Fruit fly (Drosophila melanogaster) whole organism, embryonic: ENCODE results near the gene nonA.
A peak's percentile ranks its signal among the peaks of the same experiment; 100 is the strongest.

ENCODE experiments used
- ATbp ChIP-seq: fragments of 200-800 bp; sonication (Bioruptor generic); optimal IDR thresholded peaks from 2 replicates; lab custom pipeline; 2017; ENCODE audit warnings: missing biosample characterization, mild to moderate bottlenecking, missing genetic modification characterization, missing genetic modification reagents
- CG1024 ChIP-seq: fragments of 200-800 bp; sonication (Bioruptor generic); IDR thresholded peaks from 2 replicates; pipeline ENCODE4 v1.3.6; 2022; ENCODE audit warnings: missing biosample characterization, missing genetic modification characterization
- CG10267 ChIP-seq: fragments of 200-800 bp; sonication (Bioruptor generic); optimal IDR thresholded peaks from 2 replicates; lab custom pipeline; 2018; ENCODE audit warnings: missing biosample characterization, mild to moderate bottlenecking, missing genetic modification characterization, moderate library complexity
- CG10366 ChIP-seq: fragments of 200-800 bp; sonication (Bioruptor generic); IDR thresholded peaks from 2 replicates; pipeline ENCODE4 v1.3.6; 2022; ENCODE audit warnings: missing biosample characterization, missing genetic modification characterization
- CG10431 ChIP-seq: fragments of 200-800 bp; sonication (Bioruptor generic); optimal IDR thresholded peaks from 3 replicates; lab custom pipeline; 2018; ENCODE audit warnings: missing biosample characterization, mild to moderate bottlenecking, missing genetic modification characterization
- CG11456 ChIP-seq: fragments of 200-800 bp; sonication (Bioruptor generic); IDR thresholded peaks from 3 replicates; pipeline ENCODE4 v1.3.6; 2022; ENCODE audit warnings: missing biosample characterization, missing genetic modification characterization
- CG12219 ChIP-seq: fragments of 200-800 bp; sonication (Bioruptor generic); optimal IDR thresholded peaks from 3 replicates; lab custom pipeline; 2018; ENCODE audit warnings: missing biosample characterization, mild to moderate bottlenecking, missing genetic modification characterization
- CG12659 ChIP-seq: fragments of 200-800 bp; sonication (Bioruptor generic); optimal IDR thresholded peaks from 3 replicates; lab custom pipeline; 2017; ENCODE audit warnings: mild to moderate bottlenecking, missing biosample characterization, missing genetic modification reagents, missing genetic modification characterization
- CG14441 ChIP-seq: fragments of 200-800 bp; sonication (Bioruptor generic); IDR thresholded peaks from 2 replicates; pipeline ENCODE4 v1.3.6; 2022; ENCODE audit warnings: missing biosample characterization, missing genetic modification characterization
- CG14667 ChIP-seq: fragments of 200-800 bp; sonication (Bioruptor generic); IDR thresholded peaks from 2 replicates; pipeline ENCODE4 v1.3.6; 2022; ENCODE audit warnings: missing biosample characterization, missing genetic modification characterization
- CG14710 ChIP-seq: fragments of 200-800 bp; sonication (Bioruptor generic); optimal IDR thresholded peaks from 3 replicates; lab custom pipeline; 2019; ENCODE audit warnings: missing biosample characterization, mild to moderate bottlenecking, missing genetic modification characterization, moderate library complexity
- CG17612 ChIP-seq: fragments of 200-800 bp; sonication (Bioruptor generic); IDR thresholded peaks from 2 replicates; pipeline ENCODE4 v1.3.6; 2022; ENCODE audit warnings: missing biosample characterization, missing genetic modification characterization
- CG17829 ChIP-seq: fragments of 200-800 bp; optimal IDR thresholded peaks from 2 replicates; lab custom pipeline; 2019; ENCODE audit warnings: missing biosample characterization, mild to moderate bottlenecking, missing genetic modification characterization, moderate library complexity
- CG2116 ChIP-seq: fragments of 200-800 bp; sonication (Bioruptor generic); optimal IDR thresholded peaks from 3 replicates; lab custom pipeline; 2018; ENCODE audit warnings: missing biosample characterization, mild to moderate bottlenecking, missing genetic modification characterization
- CG4617 ChIP-seq: fragments of 200-800 bp; sonication (Bioruptor generic); optimal IDR thresholded peaks from 3 replicates; lab custom pipeline; 2016; ENCODE audit warnings: missing biosample characterization, missing genetic modification characterization, borderline replicate concordance
- CG4854 ChIP-seq: fragments of 200-800 bp; sonication (Bioruptor generic); optimal IDR thresholded peaks from 2 replicates; lab custom pipeline; 2016; ENCODE audit warnings: missing biosample characterization, missing genetic modification characterization, inconsistent platforms
- CG5245 ChIP-seq: fragments of 200-800 bp; sonication (Bioruptor generic); optimal IDR thresholded peaks from 3 replicates; lab custom pipeline; 2016; ENCODE audit warnings: missing biosample characterization, missing genetic modification characterization
- CG6254 ChIP-seq: fragments of 200-800 bp; sonication (Bioruptor generic); optimal IDR thresholded peaks from 3 replicates; lab custom pipeline; 2017; ENCODE audit warnings: mild to moderate bottlenecking, missing biosample characterization, missing genetic modification reagents, missing genetic modification characterization
- CG7786 ChIP-seq: fragments of 200-800 bp; sonication (Bioruptor generic); optimal IDR thresholded peaks from 2 replicates; lab custom pipeline; 2016; ENCODE audit warnings: missing biosample characterization, missing genetic modification characterization
- CG8359 ChIP-seq: fragments of 200-800 bp; sonication (Bioruptor generic); optimal IDR thresholded peaks from 2 replicates; lab custom pipeline; 2017; ENCODE audit warnings: missing biosample characterization, mild to moderate bottlenecking, missing genetic modification characterization, borderline replicate concordance
- CG8924 ChIP-seq: fragments of 200-800 bp; optimal IDR thresholded peaks from 3 replicates; lab custom pipeline; 2019; ENCODE audit warnings: missing biosample characterization, mild to moderate bottlenecking, missing genetic modification characterization, moderate library complexity
- CG9817 ChIP-seq: fragments of 200-800 bp; sonication (Bioruptor generic); optimal IDR thresholded peaks from 2 replicates; lab custom pipeline; 2018; ENCODE audit warnings: missing biosample characterization, mild to moderate bottlenecking, missing genetic modification characterization, moderate library complexity
- D ChIP-seq, 2 experiments: fragments of 200-800 bp in 1 of 2; fragments of >200 bp in 1 of 2; sonication (Bioruptor generic) in 1 of 2; optimal IDR thresholded peaks; 2 replicates in 1 of 2; 3 replicates in 1 of 2; lab custom pipeline; 2017; ENCODE audit warnings: mild to moderate bottlenecking in 1 of 2, missing biosample characterization in 1 of 2, missing genetic modification characterization in 1 of 2, missing genetic modification reagents in 1 of 2
- Dad ChIP-seq: fragments of 200-800 bp; sonication (Bioruptor generic); optimal IDR thresholded peaks from 3 replicates; lab custom pipeline; 2016; ENCODE audit warnings: missing biosample characterization, missing genetic modification characterization
- Dfd ChIP-seq, 2 experiments: fragments of >200 bp; optimal IDR thresholded peaks; 2 replicates each; lab custom pipeline; 2017; ENCODE audit warnings: missing biosample characterization in 2 of 2, missing genetic modification characterization in 2 of 2
- Gug ChIP-seq: fragments of 200-800 bp; sonication (Bioruptor generic); IDR thresholded peaks from 4 replicates; pipeline ENCODE4 v1.3.6; 2022; ENCODE audit warnings: missing biosample characterization, missing genetic modification characterization
- HLH4C ChIP-seq: fragments of 200-800 bp; sonication (Bioruptor generic); IDR thresholded peaks from 3 replicates; pipeline ENCODE4 v1.3.6; 2022; ENCODE audit warnings: missing biosample characterization, missing genetic modification characterization; ENCODE audit not compliant: partially characterized antibody
- Hr78 ChIP-seq, 2 experiments: fragments of 200-800 bp in 1 of 2; fragments of >200 bp in 1 of 2; sonication (Bioruptor generic) in 1 of 2; optimal IDR thresholded peaks; 2 replicates each; lab custom pipeline; 2017 to 2019; ENCODE audit warnings: missing biosample characterization in 2 of 2, missing genetic modification characterization in 2 of 2, mild to moderate bottlenecking in 1 of 2, moderate library complexity in 1 of 2
- MBD-R2 ChIP-seq: fragments of 200-800 bp; sonication (Bioruptor generic); IDR thresholded peaks from 2 replicates; pipeline ENCODE4 v1.3.6; 2022; ENCODE audit warnings: missing biosample characterization, missing genetic modification characterization
- MESR4 ChIP-seq: fragments of 200-800 bp; sonication (Bioruptor generic); optimal IDR thresholded peaks from 2 replicates; lab custom pipeline; 2018; ENCODE audit warnings: missing biosample characterization, mild to moderate bottlenecking, missing genetic modification characterization, moderate library complexity
- NC2α ChIP-seq: fragments of 200-800 bp; sonication (Bioruptor generic); optimal IDR thresholded peaks from 2 replicates; lab custom pipeline; 2016; ENCODE audit warnings: missing biosample characterization, missing genetic modification characterization
- Opbp ChIP-seq: fragments of 200-800 bp; sonication (Bioruptor generic); IDR thresholded peaks from 3 replicates; pipeline ENCODE4 v1.3.6; 2022; ENCODE audit warnings: missing biosample characterization, missing genetic modification characterization; ENCODE audit not compliant: partially characterized antibody
- Scr ChIP-seq: fragments of 200-800 bp; sonication (Bioruptor generic); IDR thresholded peaks from 2 replicates; pipeline ENCODE4 v1.3.6; 2022; ENCODE audit warnings: missing biosample characterization, missing genetic modification characterization; ENCODE audit not compliant: partially characterized antibody
- Xbp1 ChIP-seq: fragments of 200-800 bp; sonication (Bioruptor generic); optimal IDR thresholded peaks from 3 replicates; lab custom pipeline; 2016; ENCODE audit warnings: missing biosample characterization, mild to moderate bottlenecking, missing genetic modification characterization
- amos ChIP-seq: fragments of 200-800 bp; sonication (Bioruptor generic); IDR thresholded peaks from 2 replicates; pipeline ENCODE4 v1.3.6; 2022; ENCODE audit warnings: missing biosample characterization, missing genetic modification characterization; ENCODE audit not compliant: partially characterized antibody
- ara ChIP-seq: fragments of 200-800 bp; sonication (Bioruptor generic); IDR thresholded peaks from 2 replicates; pipeline ENCODE4 v1.3.6; 2022; ENCODE audit warnings: missing biosample characterization, missing genetic modification characterization
- br ChIP-seq: fragments of >200 bp; optimal IDR thresholded peaks from 2 replicates; lab custom pipeline; 2017
- cas ChIP-seq: fragments of 200-800 bp; sonication (Bioruptor generic); IDR thresholded peaks from 2 replicates; pipeline ENCODE4 v1.3.6; 2022; ENCODE audit warnings: missing biosample characterization, missing genetic modification characterization
- dmrt99B ChIP-seq: fragments of 200-800 bp; sonication (Bioruptor generic); optimal IDR thresholded peaks from 2 replicates; lab custom pipeline; 2018; ENCODE audit warnings: missing biosample characterization, mild to moderate bottlenecking, missing genetic modification characterization, moderate library complexity
- eyg ChIP-seq: fragments of 200-800 bp; sonication (Bioruptor generic); optimal IDR thresholded peaks from 3 replicates; lab custom pipeline; 2016; ENCODE audit warnings: missing biosample characterization, missing genetic modification characterization
- grn ChIP-seq: fragments of 200-800 bp; sonication (Bioruptor generic); optimal IDR thresholded peaks from 3 replicates; lab custom pipeline; 2017; ENCODE audit warnings: missing biosample characterization, missing genetic modification characterization
- gsb ChIP-seq: fragments of 200-800 bp; sonication (Bioruptor generic); IDR thresholded peaks from 2 replicates; pipeline ENCODE4 v1.3.6; 2022; ENCODE audit warnings: missing biosample characterization, missing genetic modification characterization
- lmd ChIP-seq: fragments of 200-800 bp; sonication (Bioruptor generic); IDR thresholded peaks from 2 replicates; pipeline ENCODE4 v1.3.6; 2022; ENCODE audit warnings: missing biosample characterization, missing genetic modification characterization
- pum ChIP-seq: fragments of 200-800 bp; sonication (Bioruptor generic); optimal IDR thresholded peaks from 2 replicates; lab custom pipeline; 2016; ENCODE audit warnings: missing biosample characterization, missing genetic modification characterization
- pzg ChIP-seq: fragments of 200-800 bp; sonication (Bioruptor generic); optimal IDR thresholded peaks from 3 replicates; lab custom pipeline; 2018; ENCODE audit warnings: missing biosample characterization, mild to moderate bottlenecking, missing genetic modification characterization, moderate library complexity
- row ChIP-seq: fragments of 200-800 bp; sonication (Bioruptor generic); IDR thresholded peaks from 3 replicates; pipeline ENCODE4 v1.3.6; 2022; ENCODE audit warnings: missing biosample characterization, missing genetic modification characterization
- scrt ChIP-seq: fragments of 200-800 bp; sonication (Bioruptor generic); optimal IDR thresholded peaks from 2 replicates; lab custom pipeline; 2018; ENCODE audit warnings: missing biosample characterization, mild to moderate bottlenecking, missing genetic modification characterization, moderate library complexity
- sd ChIP-seq: fragments of 200-800 bp; sonication (Bioruptor generic); optimal IDR thresholded peaks from 3 replicates; lab custom pipeline; 2018; ENCODE audit warnings: missing biosample characterization, mild to moderate bottlenecking, missing genetic modification characterization, moderate library complexity
- stwl ChIP-seq: fragments of 200-800 bp; sonication (Bioruptor generic); optimal IDR thresholded peaks from 3 replicates; lab custom pipeline; 2018; ENCODE audit warnings: missing biosample characterization, mild to moderate bottlenecking, missing genetic modification characterization, moderate library complexity
- trem ChIP-seq: fragments of 200-800 bp; optimal IDR thresholded peaks from 3 replicates; lab custom pipeline; 2019; ENCODE audit warnings: missing biosample characterization, mild to moderate bottlenecking, missing genetic modification characterization, moderate library complexity

Gene nonA

dm6 chrX:16361306-16361705 lies at the start of gene nonA:
nonA (plus strand) TSS chrX:16361569.
- no peak for TF ChIP-seq gsb (GFP tag; lab: Robert Waterston, UW)
- TF ChIP-seq HLH4C (GFP tag; lab: Robert Waterston, UW) = peak; percentile 53; the same call in 2 of the 3 replicates
- TF ChIP-seq CG6254 (GFP tag; lab: Kevin White, UChicago) = no peak
- TF ChIP-seq Gug (GFP tag; lab: Robert Waterston, UW) = no peak
- TF ChIP-seq scrt (GFP tag; lab: Kevin White, UChicago) = peak; percentile 12
- TF ChIP-seq NC2α (GFP tag; lab: Kevin White, UChicago) = no peak
- TF ChIP-seq CG17612 = no peak
- no peak for TF ChIP-seq Dad (GFP tag; lab: Kevin White, UChicago)
- peak; percentile 30 for TF ChIP-seq MBD-R2 (GFP tag; lab: Robert Waterston, UW)
- TF ChIP-seq br (lab: Kevin White, UChicago) = no peak
- TF ChIP-seq CG10267 (tag; lab: Kevin White, UChicago) = peak; percentile 13
- peak; percentile 44 for TF ChIP-seq pzg (GFP tag; lab: Kevin White, UChicago)
- TF ChIP-seq CG7786 (GFP tag; lab: Kevin White, UChicago) = no peak
- TF ChIP-seq CG1024 (GFP tag; lab: Robert Waterston, UW) = peak; percentile 83
- TF ChIP-seq CG4854 = no peak
- no peak for TF ChIP-seq ara (GFP tag; lab: Robert Waterston, UW)
- TF ChIP-seq CG8359 (GFP tag; lab: Kevin White, UChicago) = no peak
- TF ChIP-seq sd = no peak
- peak; percentile 9 for TF ChIP-seq stwl (tag; lab: Kevin White, UChicago)
- no peak for TF ChIP-seq ATbp (GFP tag; lab: Kevin White, UChicago)
- peak; percentile 60 for TF ChIP-seq CG14710 (tag; lab: Kevin White, UChicago)
- 0 out of 3 replicates have a peak, but pooled peaks have one; percentile 9 for TF ChIP-seq Opbp (GFP tag; lab: Robert Waterston, UW)
- no peak for TF ChIP-seq eyg (GFP tag; lab: Kevin White, UChicago)
- TF ChIP-seq CG5245 (GFP tag; lab: Kevin White, UChicago) = no peak
- peak; percentile 51 for TF ChIP-seq CG4617 (GFP tag; lab: Kevin White, UChicago)
- TF ChIP-seq MESR4 (GFP tag; lab: Kevin White, UChicago) = peak; percentile 58
- TF ChIP-seq grn (GFP tag; lab: Kevin White, UChicago) = no peak
- no peak for TF ChIP-seq CG10366 (GFP tag; lab: Robert Waterston, UW)
- no peak for TF ChIP-seq CG12219 (GFP tag; lab: Kevin White, UChicago)
- no peak for TF ChIP-seq Xbp1 (GFP tag; lab: Kevin White, UChicago)
- no peak for TF ChIP-seq Hr78 (GFP tag; optimal IDR thresholded peaks at IDR 0.05; lab: Kevin White, UChicago)
- TF ChIP-seq CG10431 = peak; percentile 12
- peak; percentile 15; the same call in 1 of the 2 replicates for TF ChIP-seq amos (GFP tag; lab: Robert Waterston, UW)
- TF ChIP-seq CG9817 (tag; lab: Kevin White, UChicago) = no peak
- peak; percentile 10 for TF ChIP-seq CG17829 (tag; lab: Kevin White, UChicago)
- TF ChIP-seq D (optimal IDR thresholded peaks at IDR 0.05; lab: Kevin White, UChicago) = no peak
- TF ChIP-seq D (GFP tag; optimal IDR thresholded peaks at IDR 0.05; lab: Kevin White, UChicago) = no peak
- TF ChIP-seq CG12659 = peak; percentile 48
- TF ChIP-seq row (GFP tag; lab: Robert Waterston, UW) = peak; percentile 60; the same call in 1 of the 3 replicates
- TF ChIP-seq CG14667 (GFP tag; lab: Robert Waterston, UW) = peak; percentile 58; the same call in 1 of the 2 replicates
- TF ChIP-seq CG11456 (GFP tag; lab: Robert Waterston, UW) = no peak
- TF ChIP-seq Dfd (GFP tag; optimal IDR thresholded peaks at IDR 0.05; lab: Kevin White, UChicago) = no peak
- peak; percentile 22 for TF ChIP-seq CG8924 (tag; lab: Kevin White, UChicago)
- TF ChIP-seq dmrt99B = no peak
- no peak for TF ChIP-seq CG14441 (GFP tag; lab: Robert Waterston, UW)
- peak; percentile 46 for TF ChIP-seq Scr (GFP tag; lab: Robert Waterston, UW)
- peak; percentile 91 for TF ChIP-seq CG2116 (GFP tag; lab: Kevin White, UChicago)
- TF ChIP-seq pum = no peak
- no peak for TF ChIP-seq lmd (GFP tag; lab: Robert Waterston, UW)
- TF ChIP-seq trem (tag; lab: Kevin White, UChicago) = peak; percentile 22
- TF ChIP-seq cas (GFP tag; lab: Robert Waterston, UW) = no peak
